Fruit fly (Drosophila melanogaster): Measurements from ENCODE around the gene gdl-ORF39.
A peak's percentile ranks its signal among the peaks of the same experiment; 100 is the strongest.

gdl-ORF39 gene

DNA sequence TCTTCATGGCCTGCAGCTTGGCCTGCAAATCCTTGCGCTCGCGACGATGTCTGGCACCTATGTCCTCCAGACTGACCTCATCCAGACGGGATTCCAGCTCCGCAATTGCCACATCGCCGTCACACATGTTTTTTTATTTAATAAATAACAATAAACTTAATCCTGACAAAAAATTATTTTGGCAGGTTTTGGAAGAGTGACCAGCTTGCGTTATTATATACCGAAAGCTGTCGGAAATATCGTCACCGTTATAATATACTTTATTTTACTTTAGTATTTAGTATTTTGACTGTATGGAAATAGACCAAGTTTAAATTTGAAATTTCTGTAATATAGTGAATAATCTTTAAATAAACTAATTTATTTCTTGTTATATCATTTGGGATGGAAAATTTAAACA is 4.6 kb upstream of the gdl-ORF39 start, which contains the start of gene CG7857:
CG7857 (minus strand) TSS at position 208 of the 400 bp plus-strand sequence.
- no peak for TF ChIP-seq Eip74EF (GFP tag; optimal IDR thresholded peaks at IDR 0.05)
- no peak for TF ChIP-seq en (GFP tag; optimal IDR thresholded peaks at IDR 0.05)
- no peak for TF ChIP-seq dysf (GFP tag; IDR thresholded peaks at IDR 0.05)
- no peak for TF ChIP-seq unc-4 (GFP tag; IDR thresholded peaks at IDR 0.05; ENCODE audit: partially characterized antibody)
- TF ChIP-seq CG11456 (GFP tag; IDR thresholded peaks at IDR 0.05), result no peak
- peak; percentile 43 for TF ChIP-seq Myb (GFP tag; optimal IDR thresholded peaks at IDR 0.05)
- TF ChIP-seq Nf-YB (GFP tag; optimal IDR thresholded peaks at IDR 0.05), result no peak
- no peak for TF ChIP-seq sug (tag; optimal IDR thresholded peaks at IDR 0.05)
- no peak for TF ChIP-seq CG1233 (GFP tag; optimal IDR thresholded peaks at IDR 0.05)
- peak; percentile 40; the same call in 1 of the 4 replicates for TF ChIP-seq Dll (GFP tag; IDR thresholded peaks at IDR 0.05; ENCODE audit: partially characterized antibody)
- peak; percentile 38 for TF ChIP-seq pzg (GFP tag; optimal IDR thresholded peaks at IDR 0.05)
- TF ChIP-seq salm (tag; optimal IDR thresholded peaks at IDR 0.05), result no peak
- no peak for TF ChIP-seq Hey (tag; optimal IDR thresholded peaks at IDR 0.05)
- TF ChIP-seq mirr (GFP tag; optimal IDR thresholded peaks at IDR 0.05), result no peak
- peak; percentile 64 for TF ChIP-seq CG14710 (tag; optimal IDR thresholded peaks at IDR 0.05)
- peak; percentile 63 for TF ChIP-seq MBD-R2 (GFP tag; IDR thresholded peaks at IDR 0.05)
- TF ChIP-seq Elba2 (GFP tag; optimal IDR thresholded peaks at IDR 0.05), result no peak
- TF ChIP-seq CG3407 (GFP tag; optimal IDR thresholded peaks at IDR 0.05), result no peak
- no peak for TF ChIP-seq CG18619 (GFP tag; optimal IDR thresholded peaks at IDR 0.05)
- TF ChIP-seq scrt (GFP tag; optimal IDR thresholded peaks at IDR 0.05), result no peak
- no peak for TF ChIP-seq lab (GFP tag; optimal IDR thresholded peaks at IDR 0.05)
- no peak for TF ChIP-seq CG6791 (GFP tag; IDR thresholded peaks at IDR 0.05; ENCODE audit: partially characterized antibody)
- no peak for TF ChIP-seq abd-A (tag; optimal IDR thresholded peaks at IDR 0.05)
- no peak for TF ChIP-seq zf30C (GFP tag; optimal IDR thresholded peaks at IDR 0.05)
- no peak for TF ChIP-seq CG17568 (GFP tag; optimal IDR thresholded peaks at IDR 0.05)
- no peak for TF ChIP-seq otp (GFP tag; IDR thresholded peaks at IDR 0.05)
- no peak for TF ChIP-seq Nf-YC (tag; optimal IDR thresholded peaks at IDR 0.05)
- TF ChIP-seq Dp (GFP tag; optimal IDR thresholded peaks at IDR 0.05), result peak; percentile 72
- peak; percentile 14 for TF ChIP-seq CG4617 (GFP tag; optimal IDR thresholded peaks at IDR 0.05; ENCODE audit: borderline replicate concordance)
- TF ChIP-seq Antp (GFP tag; optimal IDR thresholded peaks at IDR 0.05), result no peak
- TF ChIP-seq NC2β (GFP tag; optimal IDR thresholded peaks at IDR 0.05), result no peak
- no peak for TF ChIP-seq bab2 (GFP tag; optimal IDR thresholded peaks at IDR 0.05)
- peak; percentile 58 for TF ChIP-seq CG9797 (GFP tag; optimal IDR thresholded peaks at IDR 0.05)
- no peak for TF ChIP-seq Pdp1 (GFP tag; optimal IDR thresholded peaks at IDR 0.05)
- TF ChIP-seq gcm (GFP tag; optimal IDR thresholded peaks at IDR 0.05), result no peak
- no peak for TF ChIP-seq CG17385 (GFP tag; optimal IDR thresholded peaks at IDR 0.05)
- TF ChIP-seq z (GFP tag; IDR thresholded peaks at IDR 0.05), result no peak
- TF ChIP-seq Bgb (GFP tag; IDR thresholded peaks at IDR 0.05; ENCODE audit: partially characterized antibody), result no peak
- no peak for TF ChIP-seq sima (GFP tag; optimal IDR thresholded peaks at IDR 0.05)
- TF ChIP-seq Asciz (GFP tag; optimal IDR thresholded peaks at IDR 0.05), result no peak
- peak; percentile 5 for TF ChIP-seq CG12659 (GFP tag; optimal IDR thresholded peaks at IDR 0.05)
- TF ChIP-seq NFAT (GFP tag; IDR thresholded peaks at IDR 0.05), result no peak
- no peak for TF ChIP-seq CG31224 (GFP tag; IDR thresholded peaks at IDR 0.05)
- peak; percentile 31; the same call in 1 of the 2 replicates for TF ChIP-seq CG13287 (GFP tag; IDR thresholded peaks at IDR 0.05; ENCODE audit: partially characterized antibody)
- TF ChIP-seq gfzf (GFP tag; optimal IDR thresholded peaks at IDR 0.05), result peak; percentile 62
- TF ChIP-seq CG10543 (GFP tag; optimal IDR thresholded peaks at IDR 0.05), result no peak
- no peak for TF ChIP-seq jing (GFP tag; optimal IDR thresholded peaks at IDR 0.05)
- TF ChIP-seq cg (GFP tag; optimal IDR thresholded peaks at IDR 0.05), result no peak
- TF ChIP-seq CG12391 (tag; optimal IDR thresholded peaks at IDR 0.05), result no peak
- peak; percentile 81 for TF ChIP-seq E2f2 (GFP tag; IDR thresholded peaks at IDR 0.05)

Data from whole organism, embryonic.